Worm (Caenorhabditis elegans) whole organism, L3 larva: ENCODE results near the gene srj-11.

ENCODE experiments used
- R02D3.7 ChIP-seq: fragments of 150-350 bp; optimal IDR thresholded peaks from 2 replicates; lab custom pipeline; 2014; ENCODE audit warnings: missing biosample characterization, missing genetic modification characterization
- ZK546.5 ChIP-seq: sonication (generic microtip); optimal IDR thresholded peaks from 2 replicates; lab custom pipeline; 2017; ENCODE audit warnings: missing biosample characterization, missing genetic modification characterization
- ceh-16 ChIP-seq: sonication (generic microtip); optimal IDR thresholded peaks from 2 replicates; lab custom pipeline; 2017; ENCODE audit warnings: missing biosample characterization, missing genetic modification characterization
- ceh-82 ChIP-seq: fragments of 150-350 bp; optimal IDR thresholded peaks from 2 replicates; lab custom pipeline; 2014; ENCODE audit warnings: missing biosample characterization, missing genetic modification characterization
- elt-2 ChIP-seq: sonication (generic microtip); optimal IDR thresholded peaks from 2 replicates; lab custom pipeline; 2016; ENCODE audit warnings: missing genetic modification reagents, mild to moderate bottlenecking, missing genetic modification characterization, missing compliant biosample characterization
- eor-1 ChIP-seq, 2 experiments: fragments of 150-350 bp; optimal IDR thresholded peaks; 2 replicates each; lab custom pipeline; 2014 to 2018; ENCODE audit warnings: missing biosample characterization in 2 of 2, missing genetic modification characterization in 2 of 2
- hmg-11 ChIP-seq: sonication (generic microtip); optimal IDR thresholded peaks from 2 replicates; lab custom pipeline; 2016; ENCODE audit warnings: missing genetic modification characterization, missing compliant biosample characterization
- lin-15B ChIP-seq: fragments of 150-350 bp; optimal IDR thresholded peaks from 2 replicates; lab custom pipeline; 2014; ENCODE audit warnings: missing biosample characterization, missing genetic modification characterization
- mdl-1 ChIP-seq: fragments of 150-350 bp; optimal IDR thresholded peaks from 2 replicates; lab custom pipeline; 2014; ENCODE audit warnings: missing biosample characterization, missing genetic modification characterization
- nfya-1 ChIP-seq: sonication (generic microtip); optimal IDR thresholded peaks from 2 replicates; lab custom pipeline; 2017; ENCODE audit warnings: missing genetic modification characterization, mild to moderate bottlenecking, missing compliant biosample characterization, antibody characterized with exemption, moderate library complexity; ENCODE audit not compliant: insufficient read depth
- nhr-12 ChIP-seq: fragments of 150-350 bp; optimal IDR thresholded peaks from 2 replicates; lab custom pipeline; 2014; ENCODE audit warnings: missing biosample characterization, missing genetic modification characterization
- nhr-43 ChIP-seq: sonication (generic microtip); optimal IDR thresholded peaks from 2 replicates; lab custom pipeline; 2016; ENCODE audit warnings: mild to moderate bottlenecking, missing genetic modification characterization, missing compliant biosample characterization; ENCODE audit not compliant: poor library complexity, severe bottlenecking
- nhr-76 ChIP-seq: fragments of 150-350 bp; sonication (generic microtip); optimal IDR thresholded peaks from 5 replicates; lab custom pipeline; 2014; ENCODE audit warnings: missing biosample characterization, missing genetic modification characterization
- pha-4 ChIP-seq: fragments of 150-350 bp; optimal IDR thresholded peaks from 2 replicates; lab custom pipeline; 2014; ENCODE audit warnings: missing biosample characterization, missing genetic modification reagents, missing genetic modification characterization
- snpc-4 ChIP-seq: fragments of 150-350 bp; optimal IDR thresholded peaks from 2 replicates; lab custom pipeline; 2014; ENCODE audit warnings: missing biosample characterization, missing genetic modification characterization
- unc-39 ChIP-seq: sonication (generic microtip); optimal IDR thresholded peaks from 4 replicates; lab custom pipeline; 2017; ENCODE audit warnings: missing biosample characterization, missing genetic modification characterization
- unc-62 ChIP-seq: fragments of 150-350 bp; sonication (generic microtip); optimal IDR thresholded peaks from 4 replicates; lab custom pipeline; 2014; ENCODE audit warnings: missing biosample characterization, missing genetic modification reagents, missing genetic modification characterization
- ztf-4 ChIP-seq: fragments of 150-350 bp; optimal IDR thresholded peaks from 2 replicates; lab custom pipeline; 2014; ENCODE audit warnings: missing biosample characterization, missing genetic modification characterization

srj-11 gene

DNA sequence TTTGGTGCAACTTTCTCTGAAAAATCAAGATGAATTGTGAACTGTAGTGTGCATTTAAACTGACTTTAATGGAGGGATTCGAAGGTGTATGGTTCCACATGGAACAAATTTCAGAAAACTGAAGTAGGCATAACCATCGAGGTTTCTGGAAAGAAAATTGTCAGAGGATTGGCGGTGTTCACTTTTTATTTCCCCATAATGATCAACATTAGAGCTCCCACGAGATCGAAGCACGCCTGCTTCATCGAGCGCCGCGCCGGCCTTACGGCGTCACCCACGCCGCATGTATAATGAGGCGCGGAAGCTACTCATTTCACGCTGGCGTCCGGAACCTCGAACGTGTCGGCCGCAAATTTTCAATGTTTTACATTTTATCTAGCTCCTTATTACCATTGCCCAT lies 46.9 kb downstream of the srj-11 start:
- TF ChIP-seq ceh-16 (tag; lab: Kevin White, UChicago): no peak
- TF ChIP-seq lin-15B (tag; lab: Kevin White, UChicago): no peak
- no peak for TF ChIP-seq mdl-1
- no peak for TF ChIP-seq pha-4 (tag; lab: Kevin White, UChicago)
- no peak for TF ChIP-seq eor-1 (tag; optimal IDR thresholded peaks at IDR 0.05; lab: Kevin White, UChicago)

DNA sequence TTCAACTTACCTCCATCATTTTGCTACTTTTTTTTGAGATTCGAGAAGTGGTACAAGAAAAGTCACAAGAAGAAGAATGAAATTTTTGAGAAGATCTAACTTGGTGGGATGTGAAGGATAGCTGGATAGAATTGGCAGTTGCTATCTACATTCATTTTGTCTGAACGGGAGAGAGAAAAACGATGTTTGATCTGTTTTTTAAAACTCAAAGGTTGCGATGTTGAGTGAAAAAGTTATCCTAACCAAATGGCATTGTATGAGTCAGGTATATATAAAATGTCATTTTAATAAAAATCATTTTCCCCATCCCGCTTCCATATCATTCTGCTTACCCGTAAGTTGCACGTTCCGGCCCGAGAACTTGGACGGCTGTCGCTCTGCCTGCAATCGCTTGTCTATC lies 48.0 kb downstream of the srj-11 start, which contains the start of gene F35F10.6:
Gene F35F10.6, minus strand, starts transcription at position 101 of the 400 bp plus-strand sequence.
- TF ChIP-seq nhr-12 (tag; lab: Kevin White, UChicago) (no peak), nfya-1 (no peak), unc-39 (tag; lab: Kevin White, UChicago) (no peak), snpc-4 (tag; lab: Kevin White, UChicago) (no peak), ceh-82 (no peak), pha-4 (tag; lab: Kevin White, UChicago) (no peak), nhr-76 (tag; lab: Kevin White, UChicago) (no peak), nhr-43 (tag; lab: Kevin White, UChicago) (no peak), ztf-4 (tag; lab: Kevin White, UChicago) (no peak), R02D3.7 (tag; lab: Kevin White, UChicago) (no peak), unc-62 (no peak), ZK546.5 (tag; lab: Kevin White, UChicago) (no peak), elt-2 (tag; lab: Kevin White, UChicago) (no peak), hmg-11 (tag; lab: Kevin White, UChicago) (no peak)
